Worm (Caenorhabditis elegans) whole organism, young adult: ENCODE results near the gene srt-39.
A peak's percentile ranks its signal among the peaks of the same experiment; 100 is the strongest.

Experiments used
- B0019.2 ChIP-seq: fragments of 200-800 bp; sonication (Bioruptor generic); conservative IDR thresholded peaks from 2 replicates; pipeline ENCODE4 v1.3.6; 2022; ENCODE audit warnings: missing genetic modification reagents, missing genetic modification characterization, missing compliant biosample characterization
- C06A6.2 ChIP-seq: fragments of 200-800 bp; sonication (Bioruptor generic); conservative IDR thresholded peaks from 2 replicates; pipeline ENCODE4 v1.3.6; 2022; ENCODE audit warnings: missing genetic modification characterization, missing compliant biosample characterization
- F22D6.2 ChIP-seq: sonication (generic microtip); optimal IDR thresholded peaks from 2 replicates; lab custom pipeline; 2016; ENCODE audit warnings: mild to moderate bottlenecking, missing genetic modification characterization, missing compliant biosample characterization
- F23B12.7 ChIP-seq: sonication (generic microtip); optimal IDR thresholded peaks from 2 replicates; lab custom pipeline; 2017; ENCODE audit warnings: missing genetic modification characterization, mild to moderate bottlenecking, missing compliant biosample characterization, antibody characterized with exemption, moderate library complexity; ENCODE audit not compliant: insufficient read depth
- F33H1.4 ChIP-seq: fragments of 200-800 bp; sonication (Bioruptor generic); IDR thresholded peaks from 2 replicates; pipeline ENCODE4 v1.3.6; 2022; ENCODE audit warnings: missing genetic modification reagents, missing genetic modification characterization, missing compliant biosample characterization
- F39B2.1 ChIP-seq: fragments of 200-800 bp; sonication (Bioruptor generic); IDR thresholded peaks from 2 replicates; pipeline ENCODE4 v1.3.6; 2022; ENCODE audit warnings: missing genetic modification reagents, missing genetic modification characterization, missing compliant biosample characterization
- F49E8.2 ChIP-seq: sonication (generic microtip); optimal IDR thresholded peaks from 3 replicates; lab custom pipeline; 2017; ENCODE audit warnings: missing genetic modification characterization, mild to moderate bottlenecking, missing compliant biosample characterization, antibody characterized with exemption, moderate library complexity; ENCODE audit not compliant: insufficient read depth
- F55B11.4 ChIP-seq: sonication (generic microtip); optimal IDR thresholded peaks from 2 replicates; lab custom pipeline; 2016; ENCODE audit warnings: missing compliant biosample characterization, missing genetic modification characterization, borderline replicate concordance; ENCODE audit not compliant: insufficient read depth
- F57A8.1 ChIP-seq: fragments of 200-800 bp; sonication (Bioruptor generic); optimal IDR thresholded peaks from 2 replicates; lab custom pipeline; 2018; ENCODE audit warnings: mild to moderate bottlenecking, missing genetic modification characterization, moderate library complexity, missing compliant biosample characterization
- K11D2.4 ChIP-seq: fragments of 200-800 bp; sonication (Bioruptor generic); IDR thresholded peaks from 2 replicates; pipeline ENCODE4 v1.3.6; 2022; ENCODE audit warnings: missing genetic modification reagents, missing genetic modification characterization, missing compliant biosample characterization
- Y53G8AR.9 ChIP-seq: fragments of 200-800 bp; sonication (Bioruptor generic); conservative IDR thresholded peaks from 2 replicates; pipeline ENCODE4 v1.3.6; 2022; ENCODE audit warnings: missing genetic modification reagents, missing genetic modification characterization, missing compliant biosample characterization
- Y95B8A.8 ChIP-seq: fragments of 200-800 bp; sonication (Bioruptor generic); IDR thresholded peaks from 2 replicates; pipeline ENCODE4 v1.3.6; 2022; ENCODE audit warnings: missing genetic modification reagents, missing genetic modification characterization, missing compliant biosample characterization
- aptf-2 ChIP-seq: fragments of 200-800 bp; sonication (Bioruptor generic); conservative IDR thresholded peaks from 2 replicates; pipeline ENCODE4 v1.3.6; 2022; ENCODE audit warnings: missing genetic modification reagents, missing genetic modification characterization, missing compliant biosample characterization
- aptf-3 ChIP-seq: fragments of 200-800 bp; sonication (Bioruptor generic); IDR thresholded peaks from 2 replicates; pipeline ENCODE4 v1.3.6; 2022; ENCODE audit warnings: missing genetic modification characterization, missing compliant biosample characterization
- atf-7 ChIP-seq: sonication (generic microtip); optimal IDR thresholded peaks from 2 replicates; lab custom pipeline; 2017; ENCODE audit warnings: mild to moderate bottlenecking, missing genetic modification characterization, missing compliant biosample characterization
- athp-1 ChIP-seq: sonication (generic microtip); optimal IDR thresholded peaks from 2 replicates; lab custom pipeline; 2017; ENCODE audit warnings: mild to moderate bottlenecking, missing genetic modification characterization, missing compliant biosample characterization
- attf-5 ChIP-seq: fragments of 200-800 bp; sonication (Bioruptor generic); optimal IDR thresholded peaks from 2 replicates; lab custom pipeline; 2018; ENCODE audit warnings: mild to moderate bottlenecking, missing genetic modification characterization, missing compliant biosample characterization
- ceh-58 ChIP-seq: fragments of 200-800 bp; sonication (Bioruptor generic); IDR thresholded peaks from 2 replicates; pipeline ENCODE4 v1.3.6; 2022; ENCODE audit warnings: missing genetic modification characterization, missing compliant biosample characterization
- ceh-79 ChIP-seq: sonication (generic microtip); optimal IDR thresholded peaks from 2 replicates; lab custom pipeline; 2017; ENCODE audit warnings: mild to moderate bottlenecking, missing genetic modification characterization, missing compliant biosample characterization
- chd-7 ChIP-seq: sonication (generic microtip); optimal IDR thresholded peaks from 2 replicates; lab custom pipeline; 2016; ENCODE audit warnings: mild to moderate bottlenecking, missing genetic modification characterization, moderate library complexity, missing compliant biosample characterization
- dox-1 ChIP-seq: fragments of 200-800 bp; sonication (Bioruptor generic); IDR thresholded peaks from 2 replicates; pipeline ENCODE4 v1.3.6; 2022; ENCODE audit warnings: missing genetic modification reagents, missing genetic modification characterization, missing compliant biosample characterization
- dpff-1 ChIP-seq: sonication (generic microtip); optimal IDR thresholded peaks from 2 replicates; lab custom pipeline; 2017; ENCODE audit warnings: mild to moderate bottlenecking, missing genetic modification characterization, missing compliant biosample characterization
- egl-18 ChIP-seq: fragments of 200-800 bp; sonication (Bioruptor generic); IDR thresholded peaks from 2 replicates; pipeline ENCODE4 v1.3.6; 2022; ENCODE audit warnings: missing genetic modification reagents, missing genetic modification characterization, missing compliant biosample characterization
- egl-44 ChIP-seq: fragments of 200-800 bp; sonication (Bioruptor generic); IDR thresholded peaks from 2 replicates; pipeline ENCODE4 v1.3.6; 2022; ENCODE audit warnings: missing genetic modification reagents, missing genetic modification characterization, missing compliant biosample characterization
- ets-4 ChIP-seq: fragments of 200-800 bp; sonication (Bioruptor generic); optimal IDR thresholded peaks from 2 replicates; lab custom pipeline; 2018; ENCODE audit warnings: mild to moderate bottlenecking, missing genetic modification characterization, missing compliant biosample characterization
- gei-17 ChIP-seq: fragments of 200-800 bp; sonication (Bioruptor generic); optimal IDR thresholded peaks from 2 replicates; lab custom pipeline; 2018; ENCODE audit warnings: mild to moderate bottlenecking, missing genetic modification characterization, missing compliant biosample characterization
- hmg-1.2 ChIP-seq: fragments of 200-800 bp; sonication (Bioruptor generic); IDR thresholded peaks from 2 replicates; pipeline ENCODE4 v1.3.6; 2022; ENCODE audit warnings: missing genetic modification reagents, missing genetic modification characterization, missing compliant biosample characterization
- lin-35 ChIP-seq, 3 experiments: fragments of 150-350 bp in 2 of 3; sonication (generic microtip) in 1 of 3; optimal IDR thresholded peaks; 2 replicates each; lab custom pipeline; 2014 to 2018; ENCODE audit warnings: missing biosample characterization in 3 of 3, missing genetic modification characterization in 3 of 3, missing genetic modification reagents in 3 of 3
- lin-40 ChIP-seq: sonication (generic microtip); optimal IDR thresholded peaks from 2 replicates; lab custom pipeline; 2016; ENCODE audit warnings: missing genetic modification characterization, mild to moderate bottlenecking, missing compliant biosample characterization, missing genotype, missing genetic modification reagents
- lir-1 ChIP-seq: fragments of 200-800 bp; sonication (Bioruptor generic); conservative IDR thresholded peaks from 2 replicates; pipeline ENCODE4 v1.3.6; 2022; ENCODE audit warnings: missing genetic modification reagents, missing genetic modification characterization, missing compliant biosample characterization
- madf-10 ChIP-seq: sonication (generic microtip); optimal IDR thresholded peaks from 2 replicates; lab custom pipeline; 2016; ENCODE audit warnings: mild to moderate bottlenecking, missing genetic modification characterization, missing compliant biosample characterization
- madf-8 ChIP-seq: fragments of 200-800 bp; sonication (Bioruptor generic); conservative IDR thresholded peaks from 2 replicates; pipeline ENCODE4 v1.3.6; 2022; ENCODE audit warnings: missing genetic modification reagents, missing genetic modification characterization, missing compliant biosample characterization
- mcd-1 ChIP-seq: fragments of 200-800 bp; sonication (Bioruptor generic); IDR thresholded peaks from 2 replicates; pipeline ENCODE4 v1.3.6; 2022; ENCODE audit warnings: missing genetic modification reagents, missing genetic modification characterization, missing compliant biosample characterization
- mxl-1 ChIP-seq: sonication (generic microtip); optimal IDR thresholded peaks from 2 replicates; lab custom pipeline; 2016; ENCODE audit warnings: missing genetic modification characterization, missing compliant biosample characterization
- nfya-2 ChIP-seq: fragments of 200-800 bp; sonication (Bioruptor generic); IDR thresholded peaks from 2 replicates; pipeline ENCODE4 v1.3.6; 2022; ENCODE audit warnings: missing genetic modification reagents, missing genetic modification characterization, missing compliant biosample characterization
- nhr-179 ChIP-seq: sonication (generic microtip); optimal IDR thresholded peaks from 2 replicates; lab custom pipeline; 2016; ENCODE audit warnings: mild to moderate bottlenecking, missing genetic modification characterization, missing compliant biosample characterization
- nhr-27 ChIP-seq: fragments of 200-800 bp; sonication (Bioruptor generic); optimal IDR thresholded peaks from 2 replicates; lab custom pipeline; 2018; ENCODE audit warnings: mild to moderate bottlenecking, missing genetic modification characterization, moderate library complexity, missing compliant biosample characterization
- nhr-80 ChIP-seq: sonication (generic microtip); optimal IDR thresholded peaks from 2 replicates; lab custom pipeline; 2016; ENCODE audit warnings: missing genetic modification characterization, missing compliant biosample characterization
- pbrm-1 ChIP-seq: fragments of 200-800 bp; sonication (Bioruptor generic); IDR thresholded peaks from 2 replicates; pipeline ENCODE4 v1.3.6; 2022; ENCODE audit warnings: missing genetic modification reagents, missing genetic modification characterization, missing compliant biosample characterization
- rcor-1 ChIP-seq: fragments of 200-800 bp; sonication (Bioruptor generic); IDR thresholded peaks from 2 replicates; pipeline ENCODE4 v1.3.6; 2022; ENCODE audit warnings: missing genetic modification reagents, missing genetic modification characterization, missing compliant biosample characterization
- snpc-1.1 ChIP-seq: sonication (generic microtip); optimal IDR thresholded peaks from 2 replicates; lab custom pipeline; 2017; ENCODE audit warnings: missing genetic modification characterization, mild to moderate bottlenecking, missing compliant biosample characterization, antibody characterized with exemption, moderate library complexity, missing genotype, missing genetic modification reagents; ENCODE audit not compliant: insufficient read depth
- snpc-1.3 ChIP-seq: sonication (generic microtip); optimal IDR thresholded peaks from 2 replicates; lab custom pipeline; 2017; ENCODE audit warnings: missing genetic modification characterization, mild to moderate bottlenecking, missing compliant biosample characterization, antibody characterized with exemption, moderate library complexity, missing genotype, missing genetic modification reagents; ENCODE audit not compliant: insufficient read depth
- sptf-2 ChIP-seq: fragments of 200-800 bp; sonication (Bioruptor generic); optimal IDR thresholded peaks from 2 replicates; lab custom pipeline; 2018; ENCODE audit warnings: mild to moderate bottlenecking, missing genetic modification characterization, missing compliant biosample characterization
- tlf-1 ChIP-seq: fragments of 200-800 bp; sonication (Bioruptor generic); optimal IDR thresholded peaks from 2 replicates; lab custom pipeline; 2018; ENCODE audit warnings: mild to moderate bottlenecking, missing genetic modification characterization, missing compliant biosample characterization
- xnd-1 ChIP-seq: sonication (generic microtip); optimal IDR thresholded peaks from 2 replicates; lab custom pipeline; 2016; ENCODE audit warnings: missing genotype, missing genetic modification reagents, missing genetic modification characterization, missing compliant biosample characterization
- zim-3 ChIP-seq: sonication (generic microtip); optimal IDR thresholded peaks from 2 replicates; lab custom pipeline; 2017; ENCODE audit warnings: mild to moderate bottlenecking, missing genetic modification characterization, moderate library complexity, missing compliant biosample characterization
- ztf-25 ChIP-seq: fragments of 200-800 bp; sonication (Bioruptor generic); IDR thresholded peaks from 2 replicates; pipeline ENCODE4 v1.3.6; 2022; ENCODE audit warnings: missing genetic modification reagents, missing genetic modification characterization, missing compliant biosample characterization
- ztf-3 ChIP-seq: fragments of 200-800 bp; sonication (Bioruptor generic); optimal IDR thresholded peaks from 2 replicates; lab custom pipeline; 2018; ENCODE audit warnings: mild to moderate bottlenecking, missing genetic modification characterization, missing compliant biosample characterization

srt-39 gene

DNA sequence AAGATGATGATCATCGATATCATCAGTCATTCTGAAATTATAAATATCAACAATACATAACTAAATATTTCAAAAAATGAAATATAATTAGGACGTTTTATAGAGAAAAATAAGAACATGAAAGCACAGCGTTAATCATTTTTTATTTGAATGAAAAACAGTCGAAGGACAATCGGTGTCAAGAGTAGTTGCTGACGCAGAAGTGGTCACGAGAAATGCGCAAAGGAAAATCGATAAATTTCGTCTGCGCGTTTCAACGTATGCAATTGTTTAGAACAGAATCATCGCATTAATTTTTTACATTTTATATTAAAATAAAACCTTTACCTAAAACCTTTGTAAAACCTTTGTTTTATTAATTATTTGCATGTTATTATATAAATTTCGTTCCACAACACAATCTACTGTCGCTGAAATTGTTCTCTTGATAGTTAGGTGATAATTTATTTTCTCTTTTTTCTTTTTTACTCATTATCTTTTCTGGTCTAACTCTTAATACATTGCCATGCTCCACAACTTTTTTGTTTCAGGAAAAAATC is 13.1 kb downstream of the srt-39 start, which contains the start of the genes W04D2.4 and rbm-25:
TSS of gene W04D2.4 (minus strand) at position 31 of the 539 bp plus-strand sequence.
TSS of gene rbm-25 (plus strand) at position 489 of the 539 bp plus-strand sequence.
- TF ChIP-seq ceh-79 (tag; lab: Kevin White, UChicago): no peak
- no peak for TF ChIP-seq snpc-1.3 (tag; lab: Kevin White, UChicago)
- TF ChIP-seq lir-1 (GFP tag; lab: Robert Waterston, UW): no peak
- TF ChIP-seq nfya-2 (GFP tag; lab: Robert Waterston, UW): no peak
- no peak for TF ChIP-seq F55B11.4 (tag; lab: Kevin White, UChicago)
- TF ChIP-seq F22D6.2: no peak
- TF ChIP-seq atf-7 (tag; lab: Kevin White, UChicago): no peak
- TF ChIP-seq lin-35 (GFP tag; optimal IDR thresholded peaks at IDR 0.05; lab: Kevin White, UChicago): peak in 1 of 3 experiments; percentile 67
- no peak for TF ChIP-seq tlf-1
- TF ChIP-seq dox-1: no peak
- TF ChIP-seq B0019.2 (GFP tag; lab: Robert Waterston, UW): no peak
- no peak for TF ChIP-seq snpc-1.1 (tag; lab: Kevin White, UChicago)
- no peak for TF ChIP-seq nhr-80 (tag; lab: Kevin White, UChicago)
- no peak for TF ChIP-seq egl-18 (GFP tag; lab: Robert Waterston, UW)
- TF ChIP-seq rcor-1: 0 out of 2 replicates have a peak, but pooled peaks have one; percentile 25
- TF ChIP-seq madf-8: no peak
- TF ChIP-seq Y53G8AR.9 (GFP tag; lab: Robert Waterston, UW): 0 out of 2 replicates have a peak, but pooled peaks have one; percentile 53
- no peak for TF ChIP-seq sptf-2 (GFP tag; lab: Kevin White, UChicago)
- TF ChIP-seq F49E8.2 (tag; lab: Kevin White, UChicago): no peak
- TF ChIP-seq ceh-58: no peak
- no peak for TF ChIP-seq Y95B8A.8 (GFP tag; lab: Robert Waterston, UW)
- no peak for TF ChIP-seq madf-10 (tag; lab: Kevin White, UChicago)
- no peak for TF ChIP-seq nhr-179 (tag; lab: Kevin White, UChicago)
- TF ChIP-seq ztf-3 (GFP tag; lab: Kevin White, UChicago): no peak
- TF ChIP-seq mxl-1 (tag; lab: Kevin White, UChicago): no peak
- no peak for TF ChIP-seq nhr-27 (tag; lab: Kevin White, UChicago)
- no peak for TF ChIP-seq athp-1 (tag; lab: Kevin White, UChicago)
- no peak for TF ChIP-seq ztf-25 (GFP tag; lab: Robert Waterston, UW)
- TF ChIP-seq gei-17 (GFP tag; lab: Kevin White, UChicago): no peak
- TF ChIP-seq aptf-3 (GFP tag; lab: Robert Waterston, UW): no peak
- TF ChIP-seq pbrm-1 (GFP tag; lab: Robert Waterston, UW): peak; percentile 63; the same call in 1 of the 2 replicates
- no peak for TF ChIP-seq aptf-2 (GFP tag; lab: Robert Waterston, UW)
- TF ChIP-seq chd-7 (tag; lab: Kevin White, UChicago): no peak
- peak; percentile 71 for TF ChIP-seq mcd-1 (GFP tag; lab: Robert Waterston, UW)
- no peak for TF ChIP-seq zim-3 (tag; lab: Kevin White, UChicago)
- peak; percentile 52 for TF ChIP-seq attf-5 (GFP tag; lab: Kevin White, UChicago)
- peak; percentile 83 for TF ChIP-seq lin-40
- TF ChIP-seq ets-4 (GFP tag; lab: Kevin White, UChicago): no peak
- no peak for TF ChIP-seq F33H1.4 (GFP tag; lab: Robert Waterston, UW)
- no peak for TF ChIP-seq xnd-1 (tag; lab: Kevin White, UChicago)
- TF ChIP-seq F57A8.1: no peak
- TF ChIP-seq F23B12.7: peak; percentile 9
- TF ChIP-seq C06A6.2 (GFP tag; lab: Robert Waterston, UW): no peak
- peak; percentile 16; the same call in 1 of the 2 replicates for TF ChIP-seq hmg-1.2
- TF ChIP-seq egl-44 (GFP tag; lab: Robert Waterston, UW): no peak
- no peak for TF ChIP-seq dpff-1 (tag; lab: Kevin White, UChicago)
- TF ChIP-seq K11D2.4: no peak
- TF ChIP-seq F39B2.1 (GFP tag; lab: Robert Waterston, UW): no peak
